Worm (Caenorhabditis elegans) whole organism, L1 larva: ENCODE measurements around the gene R10D12.6.

Experiments used
- C04F5.9 ChIP-seq: sonication (generic microtip); optimal IDR thresholded peaks from 2 replicates; lab custom pipeline; 2016; ENCODE audit warnings: missing genetic modification characterization, missing compliant biosample characterization
- C16A3.4 ChIP-seq: fragments of 150-350 bp; optimal IDR thresholded peaks from 2 replicates; lab custom pipeline; 2014; ENCODE audit warnings: missing biosample characterization, missing genetic modification characterization
- alr-1 ChIP-seq: fragments of 200-800 bp; sonication (Bioruptor generic); optimal IDR thresholded peaks from 2 replicates; lab custom pipeline; 2018; ENCODE audit warnings: borderline replicate concordance, mild to moderate bottlenecking, missing genetic modification characterization, missing compliant biosample characterization
- aly-2 ChIP-seq: fragments of 150-350 bp; optimal IDR thresholded peaks from 2 replicates; lab custom pipeline; 2014; ENCODE audit warnings: missing biosample characterization, missing genetic modification characterization
- blmp-1 ChIP-seq: fragments of 150-350 bp; optimal IDR thresholded peaks from 2 replicates; lab custom pipeline; 2014; ENCODE audit warnings: missing biosample characterization, missing genetic modification characterization
- ceh-8 ChIP-seq: fragments of 200-800 bp; sonication (Bioruptor generic); optimal IDR thresholded peaks from 2 replicates; lab custom pipeline; 2018; ENCODE audit warnings: mild to moderate bottlenecking, missing genetic modification characterization, moderate library complexity, missing compliant biosample characterization
- ceh-90 ChIP-seq: sonication (generic microtip); optimal IDR thresholded peaks from 2 replicates; lab custom pipeline; 2016; ENCODE audit warnings: missing genetic modification characterization, missing compliant biosample characterization
- ces-1 ChIP-seq: fragments of 150-350 bp; optimal IDR thresholded peaks from 2 replicates; lab custom pipeline; 2014; ENCODE audit warnings: missing biosample characterization, missing genetic modification reagents, missing genetic modification characterization
- elt-2 ChIP-seq: sonication (generic microtip); optimal IDR thresholded peaks from 2 replicates; lab custom pipeline; 2016; ENCODE audit warnings: missing genetic modification characterization, mild to moderate bottlenecking, inconsistent platforms, missing compliant biosample characterization, missing genetic modification reagents
- elt-3 ChIP-seq, 6 experiments: fragments of 150-350 bp in 1 of 6; sonication (generic microtip); optimal IDR thresholded peaks; 2 replicates each; lab custom pipeline; 2017 to 2018; ENCODE audit warnings: missing biosample characterization in 6 of 6, missing genetic modification characterization in 6 of 6, inconsistent platforms in 1 of 6
- ets-5 ChIP-seq: fragments of 200-800 bp; sonication (Bioruptor generic); IDR thresholded peaks from 2 replicates; pipeline ENCODE4 v1.3.6; 2022; ENCODE audit warnings: missing genetic modification characterization, missing compliant biosample characterization
- fkh-8 ChIP-seq: sonication (generic microtip); optimal IDR thresholded peaks from 2 replicates; lab custom pipeline; 2016; ENCODE audit warnings: mild to moderate bottlenecking, missing genetic modification characterization, missing compliant biosample characterization
- grh-1 ChIP-seq: fragments of 200-800 bp; sonication (Bioruptor generic); IDR thresholded peaks from 2 replicates; pipeline ENCODE4 v1.3.6; 2022; ENCODE audit warnings: missing genetic modification reagents, missing genetic modification characterization, missing compliant biosample characterization
- hlh-4 ChIP-seq: sonication (generic microtip); optimal IDR thresholded peaks from 2 replicates; lab custom pipeline; 2016; ENCODE audit warnings: mild to moderate bottlenecking, missing genetic modification characterization, missing compliant biosample characterization
- lin-14 ChIP-seq: fragments of 200-800 bp; sonication (Bioruptor generic); optimal IDR thresholded peaks from 2 replicates; lab custom pipeline; 2018; ENCODE audit warnings: mild to moderate bottlenecking, missing genetic modification characterization, moderate library complexity, missing compliant biosample characterization
- lin-15B ChIP-seq: fragments of 150-350 bp; sonication (generic microtip); optimal IDR thresholded peaks from 3 replicates; lab custom pipeline; 2014; ENCODE audit warnings: missing biosample characterization, missing genetic modification characterization
- lin-35 ChIP-seq, 2 experiments: fragments of 150-350 bp; optimal IDR thresholded peaks; 2 replicates each; lab custom pipeline; 2014; ENCODE audit warnings: missing biosample characterization in 2 of 2, missing genetic modification characterization in 2 of 2, missing genetic modification reagents in 2 of 2
- lir-3 ChIP-seq: sonication (generic microtip); optimal IDR thresholded peaks from 2 replicates; lab custom pipeline; 2016; ENCODE audit warnings: mild to moderate bottlenecking, missing genetic modification characterization, moderate library complexity, missing compliant biosample characterization; ENCODE audit not compliant: poor library complexity
- lsy-2 ChIP-seq, 2 experiments: fragments of 150-350 bp; optimal IDR thresholded peaks; 2 replicates each; lab custom pipeline; 2014; ENCODE audit warnings: missing biosample characterization in 2 of 2, missing genetic modification characterization in 2 of 2
- nhr-11 ChIP-seq: fragments of 150-350 bp; optimal IDR thresholded peaks from 2 replicates; lab custom pipeline; 2014; ENCODE audit warnings: missing biosample characterization, missing genetic modification characterization
- nhr-20 ChIP-seq: sonication (generic microtip); optimal IDR thresholded peaks from 2 replicates; lab custom pipeline; 2016; ENCODE audit warnings: mild to moderate bottlenecking, missing genetic modification characterization, missing compliant biosample characterization
- nhr-237 ChIP-seq: fragments of 150-350 bp; optimal IDR thresholded peaks from 2 replicates; lab custom pipeline; 2014; ENCODE audit warnings: missing biosample characterization, missing genetic modification characterization
- nhr-28 ChIP-seq: fragments of 150-350 bp; optimal IDR thresholded peaks from 2 replicates; lab custom pipeline; 2014; ENCODE audit warnings: missing biosample characterization, missing genetic modification characterization
- nhr-47 ChIP-seq: sonication (generic microtip); optimal IDR thresholded peaks from 2 replicates; lab custom pipeline; 2016; ENCODE audit warnings: mild to moderate bottlenecking, missing genetic modification characterization, moderate library complexity, missing compliant biosample characterization
- nhr-71 ChIP-seq: sonication (generic microtip); optimal IDR thresholded peaks from 2 replicates; lab custom pipeline; 2016; ENCODE audit warnings: mild to moderate bottlenecking, missing genetic modification characterization, moderate library complexity, missing compliant biosample characterization
- nhr-76 ChIP-seq: sonication (generic microtip); optimal IDR thresholded peaks from 2 replicates; lab custom pipeline; 2017; ENCODE audit warnings: missing biosample characterization, missing genetic modification characterization
- nhr-77 ChIP-seq: fragments of 150-350 bp; optimal IDR thresholded peaks from 2 replicates; lab custom pipeline; 2014; ENCODE audit warnings: missing biosample characterization, missing genetic modification characterization
- nhr-85 ChIP-seq: sonication (generic microtip); peaks from one replicate; lab custom pipeline; 2016; ENCODE audit warnings: missing genetic modification characterization, inconsistent platforms, missing compliant biosample characterization
- nhr-90 ChIP-seq: sonication (generic microtip); optimal IDR thresholded peaks from 2 replicates; lab custom pipeline; 2016; ENCODE audit warnings: mild to moderate bottlenecking, missing genetic modification characterization, missing compliant biosample characterization; ENCODE audit not compliant: poor library complexity
- pag-3 ChIP-seq: sonication (generic microtip); optimal IDR thresholded peaks from 2 replicates; lab custom pipeline; 2017; ENCODE audit warnings: missing genetic modification characterization, mild to moderate bottlenecking, missing compliant biosample characterization, antibody characterized with exemption, borderline replicate concordance; ENCODE audit not compliant: insufficient read depth
- rnt-1 ChIP-seq: sonication (generic microtip); optimal IDR thresholded peaks from 2 replicates; lab custom pipeline; 2016; ENCODE audit warnings: mild to moderate bottlenecking, missing genetic modification characterization, moderate library complexity, missing compliant biosample characterization
- sox-4 ChIP-seq: sonication (generic microtip); optimal IDR thresholded peaks from 2 replicates; lab custom pipeline; 2016; ENCODE audit warnings: missing genetic modification characterization, missing compliant biosample characterization
- sup-37 ChIP-seq: fragments of 200-800 bp; sonication (Bioruptor generic); optimal IDR thresholded peaks from 2 replicates; lab custom pipeline; 2018; ENCODE audit warnings: mild to moderate bottlenecking, missing genetic modification characterization, missing compliant biosample characterization
- tbx-2 ChIP-seq: sonication (generic microtip); optimal IDR thresholded peaks from 2 replicates; lab custom pipeline; 2016; ENCODE audit warnings: missing genetic modification characterization, missing compliant biosample characterization
- unc-30 ChIP-seq: sonication (generic microtip); optimal IDR thresholded peaks from 2 replicates; lab custom pipeline; 2017; ENCODE audit warnings: missing biosample characterization, missing genetic modification characterization
- unc-98 ChIP-seq: fragments of 200-800 bp; sonication (Bioruptor generic); IDR thresholded peaks from 2 replicates; pipeline ENCODE4 v1.3.6; 2022; ENCODE audit warnings: missing genetic modification characterization, missing compliant biosample characterization
- vab-15 ChIP-seq: sonication (generic microtip); optimal IDR thresholded peaks from 2 replicates; lab custom pipeline; 2017; ENCODE audit warnings: missing genotype, mild to moderate bottlenecking, missing genetic modification characterization, missing compliant biosample characterization
- zag-1 ChIP-seq: fragments of 150-350 bp; optimal IDR thresholded peaks from 2 replicates; lab custom pipeline; 2014; ENCODE audit warnings: missing biosample characterization, missing genetic modification characterization
- zip-4 ChIP-seq: fragments of 200-800 bp; sonication (Bioruptor generic); optimal IDR thresholded peaks from 2 replicates; lab custom pipeline; 2018; ENCODE audit warnings: mild to moderate bottlenecking, missing genetic modification characterization, moderate library complexity, missing compliant biosample characterization
- ztf-4 ChIP-seq: fragments of 150-350 bp; optimal IDR thresholded peaks from 2 replicates; lab custom pipeline; 2014; ENCODE audit warnings: missing biosample characterization, missing genetic modification characterization

R10D12.6 gene

DNA sequence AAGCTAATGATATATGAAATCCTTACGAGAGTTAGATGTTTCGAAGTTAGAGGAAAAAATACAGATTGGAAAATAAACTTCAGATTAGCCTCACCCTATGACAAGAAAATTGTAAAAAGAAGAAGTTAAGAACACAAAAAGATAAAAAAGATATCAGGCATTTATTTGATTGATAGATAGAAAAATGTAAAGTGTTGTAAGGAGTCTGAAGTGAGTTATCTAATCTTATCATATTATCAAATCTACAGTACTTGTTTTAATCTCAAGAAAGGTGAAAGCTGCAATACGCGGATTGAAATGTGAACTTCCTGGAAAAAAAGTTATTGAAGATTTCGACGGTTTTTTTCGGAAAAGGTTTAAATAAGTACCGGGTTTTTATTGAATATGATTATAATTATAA lies 13.7 kb upstream of the R10D12.6 start:
- TF ChIP-seq lsy-2 (tag; optimal IDR thresholded peaks at IDR 0.05; lab: Kevin White, UChicago): peak in 1 of 2 experiments; percentile 2
- TF ChIP-seq elt-3 (tag; optimal IDR thresholded peaks at IDR 0.05; lab: Kevin White, UChicago): peak in 5 of 6 experiments; percentile 25 to 93 (median 82)
- TF ChIP-seq pag-3 (tag; lab: Kevin White, UChicago): no peak
- peak; percentile 41 for TF ChIP-seq blmp-1 (tag; lab: Kevin White, UChicago)
- TF ChIP-seq elt-2: no peak

DNA sequence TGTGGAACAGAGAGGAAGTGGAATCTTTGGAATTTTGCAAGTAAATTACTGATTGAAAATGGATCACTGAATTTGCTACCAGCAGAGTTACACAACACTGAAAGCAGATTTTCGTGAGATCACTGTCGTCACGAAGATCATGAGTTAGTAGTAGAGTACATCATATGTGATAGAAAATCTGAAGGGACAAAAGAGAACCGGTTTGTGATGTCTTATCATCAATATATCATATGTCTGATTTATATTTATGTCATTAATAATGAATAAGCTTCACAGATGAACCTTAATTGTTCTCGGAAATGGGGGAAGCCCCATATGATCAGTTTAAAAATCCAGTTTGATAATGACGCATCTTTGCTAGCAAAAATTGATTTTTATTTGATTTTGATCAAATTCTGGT lies 13.1 kb upstream of the R10D12.6 start:
- TF ChIP-seq grh-1 (GFP tag; lab: Robert Waterston, UW) (peak; percentile 63), alr-1 (no peak), ces-1 (GFP tag; lab: Kevin White, UChicago) (no peak), pag-3 (tag; lab: Kevin White, UChicago) (no peak), elt-3 (tag; optimal IDR thresholded peaks at IDR 0.05; lab: Kevin White, UChicago) (peak in 2 of 6 experiments; percentile 25 to 31), hlh-4 (tag; lab: Kevin White, UChicago) (no peak), nhr-20 (tag; lab: Kevin White, UChicago) (peak; percentile 2), sup-37 (GFP tag; lab: Kevin White, UChicago) (no peak), sox-4 (no peak), lsy-2 (tag; optimal IDR thresholded peaks at IDR 0.05; lab: Kevin White, UChicago) (no peak), C16A3.4 (no peak), nhr-85 (tag; lab: Kevin White, UChicago) (peak; percentile 77), C04F5.9 (tag; lab: Kevin White, UChicago) (no peak), unc-30 (tag; lab: Kevin White, UChicago) (no peak), lin-14 (GFP tag; lab: Kevin White, UChicago) (no peak), blmp-1 (tag; lab: Kevin White, UChicago) (peak; percentile 19), lin-35 (GFP tag; optimal IDR thresholded peaks at IDR 0.05; lab: Kevin White, UChicago) (peak in 1 of 2 experiments; percentile 11), nhr-71 (tag; lab: Kevin White, UChicago) (peak; percentile 1), nhr-28 (no peak)

DNA sequence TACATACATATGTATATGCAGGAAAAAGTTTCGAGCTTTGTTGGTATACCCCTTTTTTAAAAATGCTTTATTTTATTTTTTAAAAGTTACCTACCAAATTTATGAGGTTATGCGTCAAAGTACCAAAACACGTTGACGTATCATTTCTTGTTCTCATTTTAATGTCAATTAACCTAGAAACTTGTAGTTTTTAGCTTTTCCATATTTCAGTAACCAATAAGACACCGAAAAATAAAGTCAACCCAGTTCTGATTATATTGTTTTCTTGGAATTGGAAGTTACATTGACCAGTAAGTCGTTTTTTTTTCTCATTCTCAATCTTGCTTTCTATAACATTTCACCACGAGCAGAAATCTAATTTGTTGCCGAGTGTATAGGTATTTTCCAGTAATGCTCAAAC lies 12.3 kb upstream of the R10D12.6 start, which contains the start of gene srw-145:
Gene srw-145, plus strand, starts transcription at position 301 of the 400 bp plus-strand sequence.
- peak; percentile 45 for TF ChIP-seq fkh-8
- peak; percentile 31 for TF ChIP-seq nhr-11 (tag; lab: Kevin White, UChicago)
- TF ChIP-seq nhr-47: peak; percentile 44
- no peak for TF ChIP-seq tbx-2
- peak; percentile 48 for TF ChIP-seq nhr-71 (tag; lab: Kevin White, UChicago)

DNA sequence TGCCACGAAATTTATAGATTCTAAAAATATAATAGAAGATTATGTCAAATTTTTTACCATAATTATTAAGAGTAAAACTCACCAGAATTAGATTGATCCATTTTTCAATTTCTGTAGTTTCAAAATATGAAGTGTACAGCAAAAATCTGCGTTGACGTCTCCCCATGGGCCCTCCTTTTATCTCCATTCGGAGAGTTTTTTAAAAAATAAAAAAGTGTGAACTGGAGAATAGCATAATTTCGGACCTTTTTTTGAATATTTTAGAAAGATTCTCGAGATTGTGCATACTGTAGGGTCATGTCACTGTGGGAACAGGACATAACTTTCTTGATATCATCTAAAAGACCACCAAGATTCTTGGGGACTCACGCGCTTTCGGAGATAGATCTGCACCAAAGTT lies 7.0 kb upstream of the R10D12.6 start, which contains the start of gene dpr-1:
Gene dpr-1, minus strand, starts transcription at position 101 of the 400 bp plus-strand sequence.
- TF ChIP-seq zag-1: no peak
- no peak for TF ChIP-seq nhr-20 (tag; lab: Kevin White, UChicago)
- TF ChIP-seq lin-15B (tag; lab: Kevin White, UChicago): no peak
- no peak for TF ChIP-seq lir-3
- TF ChIP-seq vab-15 (tag; lab: Kevin White, UChicago): no peak
- no peak for TF ChIP-seq unc-98
- no peak for TF ChIP-seq rnt-1
- TF ChIP-seq nhr-76 (tag; lab: Kevin White, UChicago): no peak

DNA sequence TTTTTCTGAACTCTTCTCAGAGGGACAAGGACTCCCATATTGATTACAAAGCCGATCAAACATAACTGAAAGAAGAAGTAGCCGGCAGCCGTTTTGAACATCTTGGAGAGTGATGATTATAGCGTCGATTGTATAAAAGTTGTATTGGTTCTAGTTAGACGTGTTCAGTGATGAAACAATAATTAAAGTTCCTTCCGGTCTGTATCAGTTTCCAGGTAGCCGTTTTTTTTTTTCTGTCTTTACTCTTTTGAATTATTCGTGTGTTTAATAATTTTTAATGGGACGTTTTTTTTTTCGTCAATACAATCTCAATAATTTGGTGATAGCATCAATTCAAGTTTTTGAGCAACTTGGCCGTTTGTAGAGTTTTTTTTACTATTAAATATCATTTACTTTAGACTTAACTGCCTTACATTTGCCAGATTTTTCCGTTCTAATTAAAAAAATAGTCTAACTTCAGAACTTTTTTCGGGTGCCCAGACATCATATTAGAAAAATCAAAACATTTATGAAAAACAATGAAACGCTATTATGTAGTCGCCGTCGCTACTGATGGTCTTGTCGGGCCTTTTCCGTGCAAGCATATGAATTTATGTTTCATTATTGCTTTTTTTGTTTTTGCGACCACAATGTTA lies 2.6 kb upstream of the R10D12.6 start, which contains the start of the genes srx-10 and clec-226:
Gene srx-10, minus strand, starts transcription at position 101 of the 635 bp plus-strand sequence.
Gene clec-226, plus strand, starts transcription at position 585 of the 635 bp plus-strand sequence.
- TF ChIP-seq pag-3 (tag; lab: Kevin White, UChicago) (no peak), ztf-4 (tag; lab: Kevin White, UChicago) (no peak), nhr-90 (tag; lab: Kevin White, UChicago) (no peak), ets-5 (GFP tag; lab: Robert Waterston, UW) (no peak), ceh-90 (tag; lab: Kevin White, UChicago) (no peak), nhr-85 (tag; lab: Kevin White, UChicago) (no peak), zip-4 (GFP tag; lab: Kevin White, UChicago) (no peak), nhr-77 (tag; lab: Kevin White, UChicago) (no peak), C16A3.4 (no peak), unc-98 (no peak), nhr-237 (tag; lab: Kevin White, UChicago) (no peak), aly-2 (tag; lab: Kevin White, UChicago) (no peak), ceh-8 (GFP tag; lab: Kevin White, UChicago) (no peak)
